Fruit fly (Drosophila melanogaster) whole organism, prepupa: ENCODE data around the gene CG18765.

Source experiments
- CG11294 ChIP-seq: fragments of 200-800 bp; sonication (Bioruptor generic); IDR thresholded peaks from 2 replicates; pipeline ENCODE4 v1.3.6; 2022; ENCODE audit warnings: missing biosample characterization, missing genetic modification characterization
- CG32006 ChIP-seq: fragments of 200-800 bp; sonication (Bioruptor generic); optimal IDR thresholded peaks from 3 replicates; lab custom pipeline; 2017; ENCODE audit warnings: missing biosample characterization, mild to moderate bottlenecking, missing genetic modification characterization
- CG34406 ChIP-seq: fragments of 200-800 bp; sonication (Bioruptor generic); optimal IDR thresholded peaks from 3 replicates; lab custom pipeline; 2016; ENCODE audit warnings: missing biosample characterization, missing genetic modification characterization
- CG8119 ChIP-seq: fragments of 200-800 bp; sonication (Bioruptor generic); IDR thresholded peaks from 3 replicates; pipeline ENCODE4 v1.3.6; 2022; ENCODE audit warnings: missing biosample characterization, missing genetic modification characterization
- CG8319 ChIP-seq: fragments of 200-800 bp; sonication (Bioruptor generic); optimal IDR thresholded peaks from 3 replicates; lab custom pipeline; 2016; ENCODE audit warnings: missing biosample characterization, missing genetic modification characterization
- Eip93F ChIP-seq: fragments of 200-800 bp; sonication (Bioruptor generic); optimal IDR thresholded peaks from 2 replicates; lab custom pipeline; 2016; ENCODE audit warnings: missing biosample characterization, mild to moderate bottlenecking, missing genetic modification characterization
- Gug ChIP-seq: fragments of 200-800 bp; sonication (Bioruptor generic); IDR thresholded peaks from 2 replicates; pipeline ENCODE4 v1.3.6; 2022; ENCODE audit warnings: missing biosample characterization, missing genetic modification characterization
- Hr38 ChIP-seq: sonication (Bioruptor generic); optimal IDR thresholded peaks from 2 replicates; lab custom pipeline; 2016; ENCODE audit warnings: missing biosample characterization, missing genetic modification characterization
- Lpt ChIP-seq: fragments of 200-800 bp; sonication (Bioruptor generic); optimal IDR thresholded peaks from 3 replicates; lab custom pipeline; 2016; ENCODE audit warnings: missing biosample characterization, missing genetic modification characterization
- Sox102F ChIP-seq: fragments of 200-800 bp; sonication (Bioruptor generic); optimal IDR thresholded peaks from 2 replicates; lab custom pipeline; 2016; ENCODE audit warnings: missing biosample characterization, mild to moderate bottlenecking, missing genetic modification characterization
- achi ChIP-seq: fragments of 200-800 bp; sonication (Bioruptor generic); optimal IDR thresholded peaks from 3 replicates; lab custom pipeline; 2016; ENCODE audit warnings: missing biosample characterization, missing genetic modification characterization
- acj6 ChIP-seq: fragments of 200-800 bp; sonication (Bioruptor generic); optimal IDR thresholded peaks from 3 replicates; lab custom pipeline; 2016; ENCODE audit warnings: missing biosample characterization, missing genetic modification characterization
- net ChIP-seq: fragments of 200-800 bp; sonication (Bioruptor generic); optimal IDR thresholded peaks from 3 replicates; lab custom pipeline; 2016; ENCODE audit warnings: missing biosample characterization, missing genetic modification characterization

DNA sequence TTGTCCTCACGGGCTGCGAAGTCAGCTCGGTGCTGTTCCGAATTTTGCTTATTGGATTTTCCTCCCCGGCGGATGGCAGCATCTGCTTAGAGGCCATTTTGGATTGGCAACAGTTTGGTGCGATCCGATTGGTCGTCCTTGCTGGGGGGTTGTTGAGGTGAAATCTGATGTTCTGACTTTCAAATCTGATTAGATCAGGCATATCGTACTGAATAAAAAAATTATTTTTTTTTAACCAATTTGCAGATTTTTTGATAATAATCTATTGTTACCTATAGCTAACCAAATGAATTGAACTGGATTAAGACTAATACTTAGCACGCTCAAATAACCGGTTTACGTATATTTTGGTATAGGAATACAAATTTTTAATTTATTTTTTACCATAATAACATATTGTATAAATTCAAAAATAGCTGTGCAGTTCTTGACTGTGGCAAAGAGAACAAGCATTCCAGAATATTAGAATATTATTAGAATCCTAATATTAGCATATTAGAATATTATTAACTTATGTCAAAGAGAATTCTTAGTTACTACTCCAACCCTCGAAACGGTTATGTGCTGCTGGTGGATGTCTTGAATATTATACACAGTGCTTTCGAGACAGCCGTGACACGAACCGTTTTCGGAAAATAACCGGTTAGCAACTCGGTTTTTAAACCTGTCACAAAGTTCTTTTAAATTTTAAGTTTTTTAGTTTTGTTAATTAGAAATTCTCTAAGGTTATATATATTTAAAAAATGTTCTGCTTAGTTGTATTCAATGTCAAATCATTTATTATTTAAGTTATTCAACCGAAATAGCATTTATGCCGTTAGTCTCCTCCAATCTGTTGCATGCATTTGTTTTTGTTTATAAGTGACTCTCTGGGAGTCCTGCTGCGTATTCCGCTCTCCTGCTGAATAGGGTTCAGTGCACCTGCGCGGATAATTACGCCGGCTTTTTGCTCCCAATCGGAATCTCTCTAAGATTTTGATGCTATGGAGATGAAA lies 3.0 kb upstream of the CG18765 start, which contains the start of gene Fer3:
- no peak for TF ChIP-seq CG32006 (GFP tag; lab: Kevin White, UChicago)
- no peak for TF ChIP-seq net (GFP tag; lab: Kevin White, UChicago)
- no peak for TF ChIP-seq Eip93F
- no peak for TF ChIP-seq Hr38 (GFP tag; lab: Kevin White, UChicago)
- TF ChIP-seq Sox102F (GFP tag; lab: Kevin White, UChicago), result no peak
- no peak for TF ChIP-seq achi
- TF ChIP-seq CG8319 (GFP tag; lab: Kevin White, UChicago), result no peak
- TF ChIP-seq acj6, result no peak
- no peak for TF ChIP-seq CG8119 (GFP tag; lab: Robert Waterston, UW)
- 0 out of 2 replicates have a peak, but pooled peaks have one; percentile 5 for TF ChIP-seq CG11294 (GFP tag; lab: Robert Waterston, UW)
- no peak for TF ChIP-seq Gug
- no peak for TF ChIP-seq Lpt (GFP tag; lab: Kevin White, UChicago)
- TF ChIP-seq CG34406, result no peak
